Worm (Caenorhabditis elegans) whole organism, young adult: Measurements from ENCODE around the gene C15H9.2.
A peak's percentile ranks its signal among the peaks of the same experiment; 100 is the strongest.

ENCODE experiments used
- B0261.1 ChIP-seq: sonication (generic microtip); optimal IDR thresholded peaks from 2 replicates; lab custom pipeline; 2016; ENCODE audit warnings: mild to moderate bottlenecking, missing genetic modification characterization, moderate library complexity, missing compliant biosample characterization
- C06A6.2 ChIP-seq: fragments of 200-800 bp; sonication (Bioruptor generic); conservative IDR thresholded peaks from 2 replicates; pipeline ENCODE4 v1.3.6; 2022; ENCODE audit warnings: missing genetic modification characterization, missing compliant biosample characterization
- D2030.7 ChIP-seq: fragments of 200-800 bp; sonication (Bioruptor generic); IDR thresholded peaks from 2 replicates; pipeline ENCODE4 v1.3.6; 2022; ENCODE audit warnings: missing genetic modification reagents, missing genetic modification characterization, missing compliant biosample characterization
- F23B12.7 ChIP-seq: sonication (generic microtip); optimal IDR thresholded peaks from 2 replicates; lab custom pipeline; 2017; ENCODE audit warnings: missing genetic modification characterization, mild to moderate bottlenecking, missing compliant biosample characterization, antibody characterized with exemption, moderate library complexity; ENCODE audit not compliant: insufficient read depth
- F37B4.10 ChIP-seq: fragments of 200-800 bp; sonication (Bioruptor generic); IDR thresholded peaks from 2 replicates; pipeline ENCODE4 v1.3.6; 2022; ENCODE audit warnings: missing genetic modification characterization, missing compliant biosample characterization
- F39B2.1 ChIP-seq: fragments of 200-800 bp; sonication (Bioruptor generic); IDR thresholded peaks from 2 replicates; pipeline ENCODE4 v1.3.6; 2022; ENCODE audit warnings: missing genetic modification reagents, missing genetic modification characterization, missing compliant biosample characterization
- F57A8.1 ChIP-seq: fragments of 200-800 bp; sonication (Bioruptor generic); optimal IDR thresholded peaks from 2 replicates; lab custom pipeline; 2018; ENCODE audit warnings: mild to moderate bottlenecking, missing genetic modification characterization, moderate library complexity, missing compliant biosample characterization
- F57C9.4 ChIP-seq: sonication (generic microtip); optimal IDR thresholded peaks from 2 replicates; lab custom pipeline; 2017; ENCODE audit warnings: mild to moderate bottlenecking, missing genetic modification characterization, missing compliant biosample characterization
- K11D2.4 ChIP-seq: fragments of 200-800 bp; sonication (Bioruptor generic); IDR thresholded peaks from 2 replicates; pipeline ENCODE4 v1.3.6; 2022; ENCODE audit warnings: missing genetic modification reagents, missing genetic modification characterization, missing compliant biosample characterization
- K12H6.12 ChIP-seq: fragments of 200-800 bp; sonication (Bioruptor generic); optimal IDR thresholded peaks from 2 replicates; lab custom pipeline; 2018; ENCODE audit warnings: mild to moderate bottlenecking, missing genetic modification characterization, missing compliant biosample characterization
- Y53F4B.3 ChIP-seq: fragments of 200-800 bp; sonication (Bioruptor generic); IDR thresholded peaks from 2 replicates; pipeline ENCODE4 v1.3.6; 2022; ENCODE audit warnings: missing genetic modification reagents, missing genetic modification characterization, missing compliant biosample characterization
- Y95B8A.8 ChIP-seq: fragments of 200-800 bp; sonication (Bioruptor generic); IDR thresholded peaks from 2 replicates; pipeline ENCODE4 v1.3.6; 2022; ENCODE audit warnings: missing genetic modification reagents, missing genetic modification characterization, missing compliant biosample characterization
- aptf-3 ChIP-seq: fragments of 200-800 bp; sonication (Bioruptor generic); IDR thresholded peaks from 2 replicates; pipeline ENCODE4 v1.3.6; 2022; ENCODE audit warnings: missing genetic modification characterization, missing compliant biosample characterization
- atf-7 ChIP-seq: sonication (generic microtip); optimal IDR thresholded peaks from 2 replicates; lab custom pipeline; 2017; ENCODE audit warnings: mild to moderate bottlenecking, missing genetic modification characterization, missing compliant biosample characterization
- attf-6 ChIP-seq: fragments of 200-800 bp; sonication (Bioruptor generic); IDR thresholded peaks from 2 replicates; pipeline ENCODE4 v1.3.6; 2022; ENCODE audit warnings: missing genetic modification reagents, missing genetic modification characterization, missing compliant biosample characterization
- cebp-1 ChIP-seq, 2 experiments: fragments of 200-800 bp in 1 of 2; sonication (Bioruptor generic) in 1 of 2; sonication (generic microtip) in 1 of 2; IDR thresholded peaks in 1 of 2; optimal IDR thresholded peaks in 1 of 2; 2 replicates each; pipeline versions ENCODE4 v1.3.6 to Lab custom; 2017 to 2022; ENCODE audit warnings: missing compliant biosample characterization in 2 of 2, missing genetic modification characterization in 2 of 2, mild to moderate bottlenecking in 1 of 2, missing genetic modification reagents in 1 of 2, moderate library complexity in 1 of 2
- cebp-2 ChIP-seq: fragments of 200-800 bp; sonication (Bioruptor generic); IDR thresholded peaks from 2 replicates; pipeline ENCODE4 v1.3.6; 2022; ENCODE audit warnings: missing genetic modification characterization, missing compliant biosample characterization
- ceh-100 ChIP-seq: fragments of 200-800 bp; sonication (Bioruptor generic); IDR thresholded peaks from 2 replicates; pipeline ENCODE4 v1.3.6; 2022; ENCODE audit warnings: missing genetic modification reagents, missing genetic modification characterization, missing compliant biosample characterization
- ceh-27 ChIP-seq: fragments of 200-800 bp; sonication (Bioruptor generic); optimal IDR thresholded peaks from 2 replicates; lab custom pipeline; 2018; ENCODE audit warnings: mild to moderate bottlenecking, missing genetic modification characterization, moderate library complexity, missing compliant biosample characterization
- dox-1 ChIP-seq: fragments of 200-800 bp; sonication (Bioruptor generic); IDR thresholded peaks from 2 replicates; pipeline ENCODE4 v1.3.6; 2022; ENCODE audit warnings: missing genetic modification reagents, missing genetic modification characterization, missing compliant biosample characterization
- dpff-1 ChIP-seq: sonication (generic microtip); optimal IDR thresholded peaks from 2 replicates; lab custom pipeline; 2017; ENCODE audit warnings: mild to moderate bottlenecking, missing genetic modification characterization, missing compliant biosample characterization
- dpl-1 ChIP-seq: fragments of 150-350 bp; optimal IDR thresholded peaks from 2 replicates; lab custom pipeline; 2014; ENCODE audit warnings: missing biosample characterization, missing genetic modification reagents, missing genetic modification characterization
- egl-18 ChIP-seq: fragments of 200-800 bp; sonication (Bioruptor generic); IDR thresholded peaks from 2 replicates; pipeline ENCODE4 v1.3.6; 2022; ENCODE audit warnings: missing genetic modification reagents, missing genetic modification characterization, missing compliant biosample characterization
- him-1 ChIP-seq: sonication (generic microtip); optimal IDR thresholded peaks from 2 replicates; lab custom pipeline; 2016; ENCODE audit warnings: missing genotype, missing genetic modification reagents, missing genetic modification characterization, missing compliant biosample characterization
- hmg-1.2 ChIP-seq: fragments of 200-800 bp; sonication (Bioruptor generic); IDR thresholded peaks from 2 replicates; pipeline ENCODE4 v1.3.6; 2022; ENCODE audit warnings: missing genetic modification reagents, missing genetic modification characterization, missing compliant biosample characterization
- hrde-1 ChIP-seq: sonication (generic microtip); optimal IDR thresholded peaks from 2 replicates; lab custom pipeline; 2016; ENCODE audit warnings: missing genetic modification characterization, mild to moderate bottlenecking, missing compliant biosample characterization, moderate library complexity, missing genotype, missing genetic modification reagents, borderline replicate concordance
- hsf-1 ChIP-seq: fragments of 200-800 bp; sonication (Bioruptor generic); IDR thresholded peaks from 2 replicates; pipeline ENCODE4 v1.3.6; 2022; ENCODE audit warnings: missing genetic modification reagents, missing genetic modification characterization, missing compliant biosample characterization
- let-526 ChIP-seq: fragments of 200-800 bp; sonication (Bioruptor generic); IDR thresholded peaks from 2 replicates; pipeline ENCODE4 v1.3.6; 2022; ENCODE audit warnings: missing genetic modification reagents, missing genetic modification characterization, missing compliant biosample characterization
- lin-35 ChIP-seq, 3 experiments: fragments of 150-350 bp in 2 of 3; sonication (generic microtip) in 1 of 3; optimal IDR thresholded peaks; 2 replicates each; lab custom pipeline; 2014 to 2018; ENCODE audit warnings: missing biosample characterization in 3 of 3, missing genetic modification characterization in 3 of 3, missing genetic modification reagents in 3 of 3
- lsy-27 ChIP-seq: sonication (generic microtip); optimal IDR thresholded peaks from 2 replicates; lab custom pipeline; 2017; ENCODE audit warnings: missing genetic modification characterization, mild to moderate bottlenecking, missing compliant biosample characterization, antibody characterized with exemption, missing genotype, borderline replicate concordance; ENCODE audit not compliant: insufficient read depth
- madf-6 ChIP-seq: fragments of 200-800 bp; sonication (Bioruptor generic); IDR thresholded peaks from 2 replicates; pipeline ENCODE4 v1.3.6; 2022; ENCODE audit warnings: missing genetic modification reagents, missing genetic modification characterization, missing compliant biosample characterization
- mcd-1 ChIP-seq: fragments of 200-800 bp; sonication (Bioruptor generic); IDR thresholded peaks from 2 replicates; pipeline ENCODE4 v1.3.6; 2022; ENCODE audit warnings: missing genetic modification reagents, missing genetic modification characterization, missing compliant biosample characterization
- mel-28 ChIP-seq: sonication (generic microtip); optimal IDR thresholded peaks from 2 replicates; lab custom pipeline; 2016; ENCODE audit warnings: borderline replicate concordance, mild to moderate bottlenecking, missing genetic modification characterization, missing compliant biosample characterization
- nfya-1 ChIP-seq: sonication (generic microtip); optimal IDR thresholded peaks from 2 replicates; lab custom pipeline; 2017; ENCODE audit warnings: antibody characterized with exemption, missing compliant biosample characterization, missing genetic modification characterization, borderline replicate concordance; ENCODE audit not compliant: insufficient read depth
- nfyb-1 ChIP-seq: fragments of 200-800 bp; sonication (Bioruptor generic); IDR thresholded peaks from 2 replicates; pipeline ENCODE4 v1.3.6; 2022; ENCODE audit warnings: missing genetic modification reagents, missing genetic modification characterization, missing compliant biosample characterization
- nhr-120 ChIP-seq: fragments of 200-800 bp; sonication (Bioruptor generic); IDR thresholded peaks from 2 replicates; pipeline ENCODE4 v1.3.6; 2022; ENCODE audit warnings: missing genetic modification characterization, missing compliant biosample characterization
- nhr-179 ChIP-seq: sonication (generic microtip); optimal IDR thresholded peaks from 2 replicates; lab custom pipeline; 2016; ENCODE audit warnings: mild to moderate bottlenecking, missing genetic modification characterization, missing compliant biosample characterization
- nhr-80 ChIP-seq: sonication (generic microtip); optimal IDR thresholded peaks from 2 replicates; lab custom pipeline; 2016; ENCODE audit warnings: missing genetic modification characterization, missing compliant biosample characterization
- rcor-1 ChIP-seq: fragments of 200-800 bp; sonication (Bioruptor generic); IDR thresholded peaks from 2 replicates; pipeline ENCODE4 v1.3.6; 2022; ENCODE audit warnings: missing genetic modification reagents, missing genetic modification characterization, missing compliant biosample characterization
- snpc-1.1 ChIP-seq: sonication (generic microtip); optimal IDR thresholded peaks from 2 replicates; lab custom pipeline; 2017; ENCODE audit warnings: missing genetic modification characterization, mild to moderate bottlenecking, missing compliant biosample characterization, antibody characterized with exemption, moderate library complexity, missing genotype, missing genetic modification reagents; ENCODE audit not compliant: insufficient read depth
- snpc-1.3 ChIP-seq: sonication (generic microtip); optimal IDR thresholded peaks from 2 replicates; lab custom pipeline; 2017; ENCODE audit warnings: missing genetic modification characterization, mild to moderate bottlenecking, missing compliant biosample characterization, antibody characterized with exemption, moderate library complexity, missing genotype, missing genetic modification reagents; ENCODE audit not compliant: insufficient read depth
- somi-1 ChIP-seq: fragments of 200-800 bp; sonication (Bioruptor generic); optimal IDR thresholded peaks from 2 replicates; lab custom pipeline; 2018; ENCODE audit warnings: mild to moderate bottlenecking, missing genetic modification characterization, missing compliant biosample characterization
- tbx-9 ChIP-seq: sonication (generic microtip); optimal IDR thresholded peaks from 2 replicates; lab custom pipeline; 2016; ENCODE audit warnings: borderline replicate concordance, missing genetic modification characterization, inconsistent platforms, missing compliant biosample characterization
- tlf-1 ChIP-seq: fragments of 200-800 bp; sonication (Bioruptor generic); optimal IDR thresholded peaks from 2 replicates; lab custom pipeline; 2018; ENCODE audit warnings: mild to moderate bottlenecking, missing genetic modification characterization, missing compliant biosample characterization
- xnd-1 ChIP-seq: sonication (generic microtip); optimal IDR thresholded peaks from 2 replicates; lab custom pipeline; 2016; ENCODE audit warnings: missing genotype, missing genetic modification reagents, missing genetic modification characterization, missing compliant biosample characterization
- zfh-2 ChIP-seq: fragments of 200-800 bp; sonication (Bioruptor generic); conservative IDR thresholded peaks from 2 replicates; pipeline ENCODE4 v1.3.6; 2022; ENCODE audit warnings: missing genetic modification reagents, missing genetic modification characterization, missing compliant biosample characterization
- ztf-18 ChIP-seq: sonication (generic microtip); optimal IDR thresholded peaks from 2 replicates; lab custom pipeline; 2016; ENCODE audit warnings: missing genotype, mild to moderate bottlenecking, missing genetic modification characterization, missing compliant biosample characterization

The C15H9.2 gene

ce11 chrX:6091967-6092366 is 26.4 kb upstream of the C15H9.2 start, which contains the start of gene hsp-3 (continued):
- TF ChIP-seq cebp-1 (GFP tag; IDR thresholded peaks at IDR 0.05; lab: Robert Waterston, UW) (peak; percentile 84), cebp-1 (tag; optimal IDR thresholded peaks at IDR 0.05; lab: Kevin White, UChicago) (peak; percentile 93), nfya-1 (no peak), hmg-1.2 (GFP tag; lab: Robert Waterston, UW) (peak; percentile 95), B0261.1 (tag; lab: Kevin White, UChicago) (peak; percentile 33), egl-18 (GFP tag; lab: Robert Waterston, UW) (peak; percentile 82; the same call in 1 of the 2 replicates), K11D2.4 (GFP tag; lab: Robert Waterston, UW) (peak; percentile 93), F57A8.1 (GFP tag; lab: Kevin White, UChicago) (no peak), lin-35 (GFP tag; optimal IDR thresholded peaks at IDR 0.05; lab: Kevin White, UChicago) (peak in 1 of 3 experiments; percentile 86), nfyb-1 (GFP tag; lab: Robert Waterston, UW) (peak; percentile 100), attf-6 (no peak), snpc-1.1 (tag; lab: Kevin White, UChicago) (no peak), F57C9.4 (tag; lab: Kevin White, UChicago) (peak; percentile 11), lsy-27 (tag; lab: Kevin White, UChicago) (no peak), F37B4.10 (peak; percentile 93; the same call in 1 of the 2 replicates), Y95B8A.8 (GFP tag; lab: Robert Waterston, UW) (peak; percentile 85; the same call in 1 of the 2 replicates), aptf-3 (0 out of 2 replicates have a peak, but pooled peaks have one; percentile 59), nhr-120 (no peak), hrde-1 (tag; lab: Kevin White, UChicago) (peak; percentile 1), hsf-1 (GFP tag; lab: Robert Waterston, UW) (no peak), mel-28 (tag; lab: Kevin White, UChicago) (peak; percentile 5), mcd-1 (GFP tag; lab: Robert Waterston, UW) (peak; percentile 92), let-526 (GFP tag; lab: Robert Waterston, UW) (peak; percentile 92), ztf-18 (tag; lab: Kevin White, UChicago) (peak; percentile 74), nhr-179 (peak; percentile 59), cebp-2 (GFP tag; lab: Robert Waterston, UW) (no peak), D2030.7 (GFP tag; lab: Robert Waterston, UW) (0 out of 2 replicates have a peak, but pooled peaks have one; percentile 31), him-1 (no peak), atf-7 (tag; lab: Kevin White, UChicago) (peak; percentile 96), somi-1 (GFP tag; lab: Kevin White, UChicago) (peak; percentile 85), rcor-1 (GFP tag; lab: Robert Waterston, UW) (peak; percentile 86), Y53F4B.3 (GFP tag; lab: Robert Waterston, UW) (no peak), dox-1 (GFP tag; lab: Robert Waterston, UW) (peak; percentile 98), C06A6.2 (peak; percentile 88), xnd-1 (no peak), K12H6.12 (tag; lab: Kevin White, UChicago) (peak; percentile 98), F23B12.7 (tag; lab: Kevin White, UChicago) (no peak), madf-6 (GFP tag; lab: Robert Waterston, UW) (no peak), tlf-1 (peak; percentile 94), tbx-9 (tag; lab: Kevin White, UChicago) (no peak), dpff-1 (no peak), ceh-27 (GFP tag; lab: Kevin White, UChicago) (peak; percentile 98), ceh-100 (GFP tag; lab: Robert Waterston, UW) (no peak), nhr-80 (tag; lab: Kevin White, UChicago) (peak; percentile 100), dpl-1 (GFP tag; lab: Kevin White, UChicago) (no peak), F39B2.1 (GFP tag; lab: Robert Waterston, UW) (0 out of 2 replicates have a peak, but pooled peaks have one; percentile 42), snpc-1.3 (tag; lab: Kevin White, UChicago) (no peak), zfh-2 (GFP tag; lab: Robert Waterston, UW) (peak; percentile 100)
